Fruit fly (Drosophila melanogaster): ENCODE data around the gene Atg16.

The Atg16 gene

DNA sequence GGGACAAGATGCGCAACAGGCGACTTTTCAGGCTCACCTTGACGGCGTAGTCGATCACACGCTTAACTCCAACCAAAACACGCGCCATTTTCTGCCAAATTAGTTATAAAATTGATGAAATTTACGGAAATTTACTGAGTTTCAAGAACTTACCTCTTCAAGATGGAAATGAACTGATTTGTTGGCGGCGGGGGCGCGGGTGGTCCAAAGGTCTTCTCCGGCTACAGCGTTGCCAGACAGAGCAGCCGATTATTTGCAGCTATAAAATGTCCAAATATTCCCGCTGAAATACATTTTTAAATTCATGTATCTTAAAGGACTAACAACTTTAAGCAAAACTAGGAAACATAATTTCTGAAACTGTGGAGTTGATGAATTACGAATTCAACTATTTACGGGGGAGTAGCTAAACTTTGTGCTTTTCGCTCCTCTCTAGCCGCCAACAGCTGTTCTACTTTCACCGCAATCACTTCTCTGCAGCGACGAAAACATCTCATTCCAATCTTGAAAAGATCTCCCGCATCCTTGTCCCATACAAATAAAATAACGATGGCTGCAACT is 32.1 kb downstream of the Atg16 start, which contains the start of the genes Etfb and CG7789:
Gene Etfb (minus strand): TSS at position 193 of the 561 bp plus-strand sequence.
Gene CG7789 (plus strand): TSS at position 444 of the 561 bp plus-strand sequence.
- TF ChIP-seq CG13204 (GFP tag; optimal IDR thresholded peaks at IDR 0.05) = no peak
- TF ChIP-seq CG14655 (GFP tag; optimal IDR thresholded peaks at IDR 0.05) = peak; percentile 95
- TF ChIP-seq CG8301 (tag; optimal IDR thresholded peaks at IDR 0.05) = peak; percentile 86
- TF ChIP-seq CG12605 (GFP tag; IDR thresholded peaks at IDR 0.05) = peak; percentile 93
- TF ChIP-seq rn (GFP tag; IDR thresholded peaks at IDR 0.05) = peak; percentile 88
- TF ChIP-seq fd96Ca (GFP tag; IDR thresholded peaks at IDR 0.05) = peak; percentile 96
- TF ChIP-seq CG15710 (tag; optimal IDR thresholded peaks at IDR 0.05) = peak; percentile 92
- no peak for TF ChIP-seq EcR (GFP tag; optimal IDR thresholded peaks at IDR 0.05)
- TF ChIP-seq CG4496 (GFP tag; IDR thresholded peaks at IDR 0.05) = peak; percentile 96
- peak; percentile 93 for TF ChIP-seq Ets98B (GFP tag; IDR thresholded peaks at IDR 0.05)
- TF ChIP-seq CG10348 (GFP tag; IDR thresholded peaks at IDR 0.05) = peak; percentile 61
- TF ChIP-seq Snoo (tag; optimal IDR thresholded peaks at IDR 0.05) = peak; percentile 92
- peak; percentile 69 for TF ChIP-seq CG17806 (tag; optimal IDR thresholded peaks at IDR 0.05)
- peak; percentile 93 for TF ChIP-seq CG34367 (tag; optimal IDR thresholded peaks at IDR 0.05)
- no peak for TF ChIP-seq Pif1B (GFP tag; optimal IDR thresholded peaks at IDR 0.05)
- TF ChIP-seq CG8159 (tag; optimal IDR thresholded peaks at IDR 0.05) = peak; percentile 82
- TF ChIP-seq D1 (tag; optimal IDR thresholded peaks at IDR 0.05) = no peak
- TF ChIP-seq Pif1A (GFP tag; optimal IDR thresholded peaks at IDR 0.05) = no peak
- TF ChIP-seq CG32121 (GFP tag; IDR thresholded peaks at IDR 0.05) = peak; percentile 95
- peak; percentile 71 for TF ChIP-seq CG9948 (tag; optimal IDR thresholded peaks at IDR 0.05)
- peak; percentile 97 for TF ChIP-seq gl (tag; optimal IDR thresholded peaks at IDR 0.05)

DNA sequence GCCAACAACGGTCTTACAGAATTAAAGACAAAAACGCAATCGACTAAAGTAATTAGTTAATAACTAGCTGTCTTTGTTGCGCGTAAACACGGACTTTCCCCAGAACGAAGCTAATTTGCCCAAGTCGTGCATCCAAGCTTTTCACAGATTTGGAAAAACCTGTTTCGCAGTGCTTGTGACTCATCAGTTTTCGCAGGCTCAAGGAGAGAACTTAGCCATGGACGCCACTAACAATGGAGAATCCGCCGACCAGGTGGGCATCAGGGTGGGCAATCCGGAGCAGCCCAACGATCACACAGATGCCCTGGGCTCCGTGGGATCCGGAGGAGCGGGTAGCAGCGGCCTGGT is 35.2 kb downstream of the Atg16 start:
- TF ChIP-seq CG10348 (GFP tag; IDR thresholded peaks at IDR 0.05) (no peak), CG14655 (GFP tag; optimal IDR thresholded peaks at IDR 0.05) (no peak)

DNA sequence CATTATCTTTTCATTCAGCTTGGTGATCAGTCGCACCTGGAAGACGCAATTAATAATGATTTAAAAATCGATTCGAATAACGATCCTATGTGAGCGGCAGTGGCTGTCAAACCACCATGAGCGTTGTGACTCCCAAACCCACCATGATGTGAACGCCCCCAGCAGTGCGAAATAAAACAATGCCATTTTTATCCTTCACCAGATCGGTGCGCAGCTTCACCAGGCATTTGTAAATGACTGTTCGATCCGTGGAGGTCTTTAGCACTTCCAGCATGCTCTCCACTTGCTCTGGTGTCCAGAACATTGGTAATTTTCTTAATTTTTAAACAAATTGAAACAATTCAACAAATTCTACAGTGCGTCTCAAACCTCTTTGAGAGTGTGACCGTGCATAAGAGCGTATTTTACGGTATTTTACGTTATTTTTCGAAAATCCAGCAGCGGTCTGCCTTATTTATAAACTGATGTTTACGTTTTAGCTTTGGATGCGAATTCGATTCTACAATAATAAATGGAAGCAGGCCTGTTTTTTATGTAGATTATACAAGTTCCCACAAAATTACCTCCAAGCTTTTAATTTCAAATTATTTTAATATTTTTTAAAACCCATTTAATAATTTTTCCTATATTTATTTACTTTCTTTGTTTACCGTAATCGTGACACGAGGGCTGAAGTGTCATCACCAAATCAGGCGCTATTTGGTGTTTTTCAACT is 35.8 kb downstream of the Atg16 start, which contains the start of the genes Rnb and Drice:
Gene Rnb (minus strand): TSS at position 389 of the 715 bp plus-strand sequence.
Gene Drice (plus strand): TSS at position 693 of the 715 bp plus-strand sequence.
- TF ChIP-seq Ets98B (GFP tag; IDR thresholded peaks at IDR 0.05) (no peak; the same call in 1 of the 2 replicates), CG4496 (GFP tag; IDR thresholded peaks at IDR 0.05) (peak; percentile 46; the same call in 1 of the 3 replicates), CG8301 (tag; optimal IDR thresholded peaks at IDR 0.05) (no peak), CG14655 (GFP tag; optimal IDR thresholded peaks at IDR 0.05) (no peak), rn (GFP tag; IDR thresholded peaks at IDR 0.05) (no peak), CG32121 (GFP tag; IDR thresholded peaks at IDR 0.05) (peak; percentile 21; the same call in 1 of the 2 replicates), CG8159 (tag; optimal IDR thresholded peaks at IDR 0.05) (peak; percentile 52), Snoo (tag; optimal IDR thresholded peaks at IDR 0.05) (peak; percentile 3), CG34367 (tag; optimal IDR thresholded peaks at IDR 0.05) (peak; percentile 20), Pif1A (GFP tag; optimal IDR thresholded peaks at IDR 0.05) (no peak), EcR (GFP tag; optimal IDR thresholded peaks at IDR 0.05) (peak; percentile 98), CG10348 (GFP tag; IDR thresholded peaks at IDR 0.05) (no peak), CG17806 (tag; optimal IDR thresholded peaks at IDR 0.05) (peak; percentile 9), Pif1B (GFP tag; optimal IDR thresholded peaks at IDR 0.05) (no peak), CG15710 (tag; optimal IDR thresholded peaks at IDR 0.05) (peak; percentile 33), D1 (tag; optimal IDR thresholded peaks at IDR 0.05) (no peak), CG12605 (GFP tag; IDR thresholded peaks at IDR 0.05) (no peak), CG9948 (tag; optimal IDR thresholded peaks at IDR 0.05) (peak; percentile 11), gl (tag; optimal IDR thresholded peaks at IDR 0.05) (no peak), fd96Ca (GFP tag; IDR thresholded peaks at IDR 0.05) (peak; percentile 26; the same call in 1 of the 3 replicates), CG13204 (GFP tag; optimal IDR thresholded peaks at IDR 0.05) (no peak)

DNA sequence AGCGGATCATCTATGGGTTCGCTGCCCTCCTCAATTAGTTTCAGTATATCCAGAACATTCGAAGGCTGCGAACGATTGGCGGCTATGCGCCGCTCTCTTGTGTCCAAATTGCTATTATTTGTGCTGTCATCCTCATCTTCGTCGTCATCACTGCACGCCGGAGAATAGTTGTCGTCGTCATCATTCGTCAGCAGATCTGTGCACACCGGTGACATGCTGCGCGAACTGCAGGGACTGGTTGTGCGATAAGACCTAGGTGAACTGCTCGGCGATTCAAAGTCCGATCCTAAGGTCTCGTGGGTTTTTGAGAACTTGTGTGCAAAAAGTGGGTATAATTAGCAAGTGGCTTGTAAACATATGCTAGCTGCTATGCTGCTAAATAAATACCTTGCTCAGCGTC is 37.7 kb downstream of the Atg16 start:
- TF ChIP-seq fd96Ca (GFP tag; IDR thresholded peaks at IDR 0.05) = no peak
- no peak for TF ChIP-seq Pif1A (GFP tag; optimal IDR thresholded peaks at IDR 0.05)
- TF ChIP-seq CG8301 (tag; optimal IDR thresholded peaks at IDR 0.05) = no peak
- no peak for TF ChIP-seq EcR (GFP tag; optimal IDR thresholded peaks at IDR 0.05)
- TF ChIP-seq Ets98B (GFP tag; IDR thresholded peaks at IDR 0.05) = no peak
- TF ChIP-seq CG8159 (tag; optimal IDR thresholded peaks at IDR 0.05) = no peak
- no peak for TF ChIP-seq Pif1B (GFP tag; optimal IDR thresholded peaks at IDR 0.05)
- TF ChIP-seq gl (tag; optimal IDR thresholded peaks at IDR 0.05) = no peak

DNA sequence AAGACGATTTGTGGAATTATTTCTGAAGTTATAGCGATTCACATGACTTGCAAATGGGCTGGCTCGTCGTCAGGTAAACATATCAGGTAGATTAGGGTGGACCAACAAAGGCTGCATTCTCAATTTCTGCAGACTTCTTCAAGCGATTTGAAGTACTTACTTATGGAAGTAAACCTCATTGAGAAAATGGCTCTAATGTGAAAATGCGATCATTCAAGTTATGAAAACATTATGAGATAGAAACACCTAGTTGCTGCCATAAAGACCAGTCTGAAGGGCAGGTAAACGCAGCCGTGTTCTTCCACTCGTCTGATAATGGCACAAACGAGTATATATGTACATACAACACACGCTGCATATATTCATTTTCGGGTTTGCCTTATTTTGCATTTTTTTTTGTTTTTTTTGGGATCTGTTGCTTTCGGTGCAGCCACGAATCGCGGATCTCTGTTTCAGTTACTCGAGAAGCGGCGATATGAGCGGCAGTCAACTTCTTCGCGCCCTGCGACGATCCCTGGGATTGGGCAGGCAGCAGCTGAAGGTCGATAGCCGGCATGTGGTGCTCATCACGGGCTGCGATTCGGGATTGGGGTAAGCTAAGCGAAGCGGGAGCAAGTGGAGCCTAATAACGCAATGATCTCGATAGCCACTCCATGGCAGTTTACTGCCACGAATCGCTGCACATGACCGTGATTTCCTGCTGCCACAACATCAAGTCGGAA is 40.6 kb downstream of the Atg16 start, which contains the start of gene sro:
Gene sro (plus strand): TSS at position 437 of the 722 bp plus-strand sequence.
- TF ChIP-seq CG32121 (GFP tag; IDR thresholded peaks at IDR 0.05) (no peak), CG8159 (tag; optimal IDR thresholded peaks at IDR 0.05) (peak; percentile 86), Snoo (tag; optimal IDR thresholded peaks at IDR 0.05) (no peak)

DNA sequence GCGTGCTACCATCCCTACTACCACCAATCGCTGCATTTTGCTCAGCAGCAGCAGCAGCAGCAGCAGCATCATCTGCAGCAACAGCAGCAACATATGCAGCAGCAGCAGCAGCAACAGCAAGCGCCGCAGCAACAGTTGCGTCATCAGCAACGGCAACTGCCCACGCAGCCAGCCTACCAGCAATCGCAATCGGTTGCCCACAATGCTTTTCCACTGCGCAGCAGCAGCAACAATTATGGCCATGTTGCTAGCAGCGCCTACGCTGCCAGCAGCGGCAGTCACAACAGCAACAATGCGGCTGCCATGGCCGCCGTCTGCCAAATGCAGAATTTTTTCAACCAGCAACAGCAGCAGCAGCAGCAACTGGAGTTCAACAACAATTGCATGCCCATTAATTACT is 44.7 kb downstream of the Atg16 start:
- TF ChIP-seq CG8159 (tag; optimal IDR thresholded peaks at IDR 0.05) = no peak
- TF ChIP-seq gl (tag; optimal IDR thresholded peaks at IDR 0.05) = no peak
- TF ChIP-seq EcR (GFP tag; optimal IDR thresholded peaks at IDR 0.05) = no peak

Measured in whole organism, pupa.